Fruit fly (Drosophila melanogaster) Kc167 (cell line): ENCODE data around the gene CG18170.

ENCODE experiments used
- h ChIP-seq: fragments of >200 bp; optimal IDR thresholded peaks from 3 replicates; lab custom pipeline; 2018; ENCODE audit warnings: missing external identifiers
- psq ChIP-seq: fragments of >200 bp; optimal IDR thresholded peaks from 2 replicates; lab custom pipeline; 2017; ENCODE audit warnings: missing external identifiers
- ttk ChIP-seq: sonication (Bioruptor generic); optimal IDR thresholded peaks from 2 replicates; lab custom pipeline; 2017; ENCODE audit warnings: missing external identifiers

DNA sequence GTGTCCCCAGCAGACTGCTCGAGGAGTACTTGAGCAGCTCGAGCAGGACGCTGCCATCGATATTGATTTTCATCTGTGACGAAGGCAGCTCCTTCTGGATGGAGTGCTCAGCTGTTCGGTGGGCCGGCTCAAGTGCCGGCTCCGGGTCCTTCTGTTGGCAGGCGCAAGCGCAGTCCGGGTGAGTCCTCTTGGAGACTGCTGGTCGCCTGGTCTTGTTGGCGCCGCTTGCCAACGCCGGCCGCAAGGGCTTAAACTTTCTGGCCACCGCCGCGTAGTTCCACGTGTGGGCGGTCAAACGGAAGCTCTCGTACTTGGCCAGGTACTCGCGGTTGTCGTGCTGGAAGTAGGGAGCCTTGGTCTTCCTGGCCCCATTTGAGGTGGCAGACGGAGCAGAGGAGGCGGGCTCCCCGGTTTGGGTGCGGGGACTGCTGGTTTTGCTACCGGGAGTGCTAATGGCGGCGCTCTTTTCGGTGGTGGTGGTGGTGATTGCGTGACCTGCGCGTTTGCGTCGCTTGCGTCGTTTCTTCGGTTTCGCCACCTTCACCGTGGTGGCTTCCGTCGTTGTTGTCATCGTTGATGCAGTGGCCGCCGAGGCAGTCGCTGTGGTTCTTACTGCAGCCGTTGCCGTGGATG, 59.1 kb downstream of the CG18170 start:
- no peak for TF ChIP-seq h
- TF ChIP-seq ttk = no peak
- TF ChIP-seq psq (lab: Kevin White, UChicago) = no peak
